Worm (Caenorhabditis elegans): ENCODE data around the gene cnp-2.

DNA sequence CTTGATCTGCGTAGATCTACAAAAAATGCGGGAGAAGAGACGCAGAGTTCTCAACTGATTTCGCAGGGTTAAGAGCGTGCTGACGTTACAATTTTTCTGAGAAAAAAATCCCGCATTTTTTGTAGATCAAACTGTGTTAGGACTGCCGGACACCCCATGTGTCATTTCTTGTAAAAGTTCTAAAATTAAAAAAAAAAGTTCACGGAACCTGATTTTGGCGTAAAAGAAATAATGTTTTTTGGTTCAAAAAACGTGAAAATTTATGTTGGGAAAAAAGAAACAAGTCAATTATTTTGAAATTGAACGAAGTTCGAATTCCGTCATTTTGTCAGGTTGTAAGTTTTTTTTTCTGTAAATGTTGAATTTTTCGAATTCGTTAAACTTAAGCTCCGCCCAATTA, 15.8 kb downstream of the cnp-2 start, which contains the start of gene Y46G5A.34:
- TF ChIP-seq unc-62 (GFP tag; optimal IDR thresholded peaks at IDR 0.05): no peak
- no peak for TF ChIP-seq nhr-129 (tag; optimal IDR thresholded peaks at IDR 0.05)
- no peak for TF ChIP-seq ZK546.5 (tag; optimal IDR thresholded peaks at IDR 0.05)
- no peak for TF ChIP-seq ztf-11 (tag; optimal IDR thresholded peaks at IDR 0.05)
- TF ChIP-seq lin-39 (tag; optimal IDR thresholded peaks at IDR 0.05): no peak
- no peak for TF ChIP-seq R02D3.7 (tag; optimal IDR thresholded peaks at IDR 0.05)
- no peak for TF ChIP-seq nhr-11 (tag; optimal IDR thresholded peaks at IDR 0.05)
- no peak for TF ChIP-seq blmp-1 (tag; optimal IDR thresholded peaks at IDR 0.05; ENCODE audit: insufficient read depth)

Measured in whole organism, L2 larva.